Worm (Caenorhabditis elegans) whole organism, L4 larva: Measurements from ENCODE around the gene ptr-13.

Experiments
- D1046.2 ChIP-seq: fragments of 200-800 bp; sonication (Bioruptor generic); IDR thresholded peaks from 2 replicates; pipeline ENCODE4 v1.3.6; 2022; ENCODE audit warnings: missing genetic modification characterization, missing compliant biosample characterization
- F26F4.8 ChIP-seq: fragments of 200-800 bp; sonication (Bioruptor generic); conservative IDR thresholded peaks from 2 replicates; pipeline ENCODE4 v1.3.6; 2022; ENCODE audit warnings: missing genetic modification characterization, missing compliant biosample characterization
- F44E2.7 ChIP-seq: fragments of 200-800 bp; sonication (Bioruptor generic); IDR thresholded peaks from 2 replicates; pipeline ENCODE4 v2.1.2; 2022; ENCODE audit warnings: missing genetic modification characterization, missing compliant biosample characterization
- T20F7.1 ChIP-seq: fragments of 200-800 bp; sonication (Bioruptor generic); optimal IDR thresholded peaks from 2 replicates; lab custom pipeline; 2018; ENCODE audit warnings: mild to moderate bottlenecking, missing genetic modification characterization, missing compliant biosample characterization
- T26A8.4 ChIP-seq: fragments of 200-800 bp; sonication (Bioruptor generic); IDR thresholded peaks from 2 replicates; pipeline ENCODE4 v1.3.6; 2022; ENCODE audit warnings: missing genetic modification characterization, missing compliant biosample characterization
- Y48G9A.11 ChIP-seq: fragments of 200-800 bp; sonication (Bioruptor generic); IDR thresholded peaks from 2 replicates; pipeline ENCODE4 v1.3.6; 2022; ENCODE audit warnings: missing genetic modification reagents, missing genetic modification characterization, missing compliant biosample characterization
- Y75B8A.6 ChIP-seq: fragments of 200-800 bp; sonication (Bioruptor generic); IDR thresholded peaks from 2 replicates; pipeline ENCODE4 v1.3.6; 2022; ENCODE audit warnings: missing genetic modification reagents, missing genetic modification characterization, missing compliant biosample characterization
- aly-2 ChIP-seq: sonication (generic microtip); optimal IDR thresholded peaks from 2 replicates; lab custom pipeline; 2018; ENCODE audit warnings: missing biosample characterization, missing genetic modification characterization
- attf-4 ChIP-seq: sonication (generic microtip); optimal IDR thresholded peaks from 3 replicates; lab custom pipeline; 2017; ENCODE audit warnings: missing biosample characterization, missing genetic modification characterization
- ceh-44 ChIP-seq: fragments of 200-800 bp; sonication (Bioruptor generic); IDR thresholded peaks from 2 replicates; pipeline ENCODE4 v1.3.6; 2022; ENCODE audit warnings: missing genetic modification reagents, missing genetic modification characterization, missing compliant biosample characterization
- daf-16 ChIP-seq, 3 experiments: sonication (generic microtip); optimal IDR thresholded peaks; 2 replicates each; lab custom pipeline; 2016 to 2017; ENCODE audit warnings: missing genetic modification characterization in 3 of 3, missing genetic modification reagents in 3 of 3, mild to moderate bottlenecking in 2 of 3, missing compliant biosample characterization in 2 of 3, missing biosample characterization in 1 of 3, moderate library complexity in 1 of 3
- daf-8 ChIP-seq: fragments of 200-800 bp; sonication (Bioruptor generic); IDR thresholded peaks from 2 replicates; pipeline ENCODE4 v1.3.6; 2022; ENCODE audit warnings: missing genetic modification characterization, missing compliant biosample characterization
- dmd-6 ChIP-seq: fragments of 200-800 bp; sonication (Bioruptor generic); IDR thresholded peaks from 2 replicates; pipeline ENCODE4 v1.3.6; 2022; ENCODE audit warnings: missing genetic modification reagents, missing genetic modification characterization, missing compliant biosample characterization
- egl-43 ChIP-seq: fragments of 200-800 bp; sonication (Bioruptor generic); IDR thresholded peaks from 2 replicates; pipeline ENCODE4 v1.3.6; 2022; ENCODE audit warnings: missing genetic modification reagents, missing genetic modification characterization, missing compliant biosample characterization
- hif-1 ChIP-seq, 2 experiments: sonication (generic microtip); optimal IDR thresholded peaks; 2 replicates each; lab custom pipeline; 2016 to 2017; ENCODE audit warnings: missing compliant biosample characterization in 2 of 2, missing genetic modification characterization in 2 of 2, missing genetic modification reagents in 2 of 2, missing genotype in 2 of 2, mild to moderate bottlenecking in 1 of 2
- hlh-11 ChIP-seq: fragments of 200-800 bp; sonication (Bioruptor generic); optimal IDR thresholded peaks from 2 replicates; lab custom pipeline; 2018; ENCODE audit warnings: mild to moderate bottlenecking, missing genetic modification characterization, missing compliant biosample characterization
- lim-7 ChIP-seq: fragments of 200-800 bp; sonication (Bioruptor generic); IDR thresholded peaks from 2 replicates; pipeline ENCODE4 v1.3.6; 2022; ENCODE audit warnings: missing genetic modification characterization, missing compliant biosample characterization
- lin-13 ChIP-seq: fragments of 150-350 bp; optimal IDR thresholded peaks from 2 replicates; lab custom pipeline; 2014; ENCODE audit warnings: missing biosample characterization, missing genetic modification reagents, missing genetic modification characterization
- lin-15B ChIP-seq: fragments of 150-350 bp; sonication (generic microtip); optimal IDR thresholded peaks from 3 replicates; lab custom pipeline; 2014; ENCODE audit warnings: missing biosample characterization, missing genetic modification characterization
- lin-38 ChIP-seq: fragments of 200-800 bp; sonication (Bioruptor generic); IDR thresholded peaks from 2 replicates; pipeline ENCODE4 v1.3.6; 2022; ENCODE audit warnings: missing genetic modification reagents, missing genetic modification characterization, missing compliant biosample characterization
- lir-3 ChIP-seq: sonication (generic microtip); optimal IDR thresholded peaks from 2 replicates; lab custom pipeline; 2016; ENCODE audit warnings: mild to moderate bottlenecking, missing genetic modification characterization, missing compliant biosample characterization
- lsy-2 ChIP-seq, 2 experiments: fragments of 150-350 bp in 1 of 2; sonication (generic microtip) in 1 of 2; optimal IDR thresholded peaks; 2 replicates each; lab custom pipeline; 2014 to 2017; ENCODE audit warnings: missing biosample characterization in 2 of 2, missing genetic modification characterization in 2 of 2
- madf-9 ChIP-seq: fragments of 200-800 bp; sonication (Bioruptor generic); conservative IDR thresholded peaks from 2 replicates; pipeline ENCODE4 v1.3.6; 2022; ENCODE audit warnings: missing genetic modification reagents, missing genetic modification characterization, missing compliant biosample characterization
- mdt-29 ChIP-seq: fragments of 200-800 bp; sonication (Bioruptor generic); IDR thresholded peaks from 2 replicates; pipeline ENCODE4 v1.3.6; 2022; ENCODE audit warnings: missing genetic modification reagents, missing genetic modification characterization, missing compliant biosample characterization
- mep-1 ChIP-seq: fragments of 150-350 bp; sonication (generic microtip); optimal IDR thresholded peaks from 3 replicates; lab custom pipeline; 2014; ENCODE audit warnings: missing biosample characterization, missing genetic modification characterization
- nhr-10 ChIP-seq: fragments of 150-350 bp; optimal IDR thresholded peaks from 2 replicates; lab custom pipeline; 2014; ENCODE audit warnings: missing biosample characterization, missing genetic modification characterization
- nhr-237 ChIP-seq: sonication (generic microtip); optimal IDR thresholded peaks from 2 replicates; lab custom pipeline; 2017; ENCODE audit warnings: missing biosample characterization, missing genetic modification characterization
- nhr-41 ChIP-seq: fragments of 200-800 bp; sonication (Bioruptor generic); IDR thresholded peaks from 2 replicates; pipeline ENCODE4 v1.3.6; 2022; ENCODE audit warnings: missing genetic modification reagents, missing genetic modification characterization, missing compliant biosample characterization
- nhr-48 ChIP-seq: sonication (generic microtip); optimal IDR thresholded peaks from 2 replicates; lab custom pipeline; 2016; ENCODE audit warnings: mild to moderate bottlenecking, missing genetic modification characterization, missing compliant biosample characterization
- pha-4 ChIP-seq, 2 experiments: fragments of 150-350 bp in 1 of 2; fragments of 200-800 bp in 1 of 2; sonication (Bioruptor generic) in 1 of 2; IDR thresholded peaks in 1 of 2; optimal IDR thresholded peaks in 1 of 2; 2 replicates each; pipeline versions ENCODE4 v1.3.6 to Lab custom; 2014 to 2022; ENCODE audit warnings: missing genetic modification characterization in 2 of 2, missing genetic modification reagents in 2 of 2, missing biosample characterization in 1 of 2, missing compliant biosample characterization in 1 of 2
- php-3 ChIP-seq: fragments of 200-800 bp; sonication (Bioruptor generic); IDR thresholded peaks from 2 replicates; pipeline ENCODE4 v1.3.6; 2022; ENCODE audit warnings: missing genetic modification reagents, missing genetic modification characterization, missing compliant biosample characterization
- saeg-2 ChIP-seq: fragments of 200-800 bp; sonication (Bioruptor generic); IDR thresholded peaks from 2 replicates; pipeline ENCODE4 v1.3.6; 2022; ENCODE audit warnings: missing genetic modification reagents, missing genetic modification characterization, missing compliant biosample characterization
- sdz-12 ChIP-seq: fragments of 200-800 bp; sonication (Bioruptor generic); optimal IDR thresholded peaks from 2 replicates; lab custom pipeline; 2018; ENCODE audit warnings: mild to moderate bottlenecking, missing genetic modification characterization, missing compliant biosample characterization
- set-16 ChIP-seq: fragments of 200-800 bp; sonication (Bioruptor generic); IDR thresholded peaks from 2 replicates; pipeline ENCODE4 v1.3.6; 2022; ENCODE audit warnings: missing genetic modification reagents, missing genetic modification characterization, missing compliant biosample characterization
- skn-1 ChIP-seq: fragments of 150-350 bp; optimal IDR thresholded peaks from 2 replicates; lab custom pipeline; 2014; ENCODE audit warnings: missing biosample characterization, missing genetic modification characterization
- snpc-4 ChIP-seq: fragments of 150-350 bp; optimal IDR thresholded peaks from 2 replicates; lab custom pipeline; 2014; ENCODE audit warnings: missing biosample characterization, missing genetic modification characterization
- tag-97 ChIP-seq: fragments of 200-800 bp; sonication (Bioruptor generic); IDR thresholded peaks from 2 replicates; pipeline ENCODE4 v1.3.6; 2022; ENCODE audit warnings: missing genetic modification characterization, missing compliant biosample characterization
- unc-130 ChIP-seq: sonication (generic microtip); optimal IDR thresholded peaks from 2 replicates; lab custom pipeline; 2016; ENCODE audit warnings: missing genetic modification reagents, missing genetic modification characterization, missing compliant biosample characterization
- unc-39 ChIP-seq: sonication (generic microtip); optimal IDR thresholded peaks from 2 replicates; lab custom pipeline; 2017; ENCODE audit warnings: missing biosample characterization, missing genetic modification characterization
- unc-62 ChIP-seq, 3 experiments: fragments of 150-350 bp in 1 of 3; sonication (generic microtip); optimal IDR thresholded peaks in 2 of 3; peaks in 1 of 3; 1 replicate in 1 of 3; 2 replicates in 2 of 3; lab custom pipeline; 2014 to 2017; ENCODE audit warnings: missing biosample characterization in 3 of 3, missing genetic modification characterization in 3 of 3, missing genetic modification reagents in 3 of 3, missing genotype in 1 of 3
- vab-7 ChIP-seq: fragments of 200-800 bp; sonication (Bioruptor generic); IDR thresholded peaks from 2 replicates; pipeline ENCODE4 v1.3.6; 2022; ENCODE audit warnings: missing genetic modification reagents, missing genetic modification characterization, missing compliant biosample characterization
- zfp-3 ChIP-seq: fragments of 200-800 bp; sonication (Bioruptor generic); conservative IDR thresholded peaks from 2 replicates; pipeline ENCODE4 v1.3.6; 2022; ENCODE audit warnings: missing genetic modification reagents, missing genetic modification characterization, missing compliant biosample characterization
- zip-11 ChIP-seq: fragments of 200-800 bp; sonication (Bioruptor generic); IDR thresholded peaks from 2 replicates; pipeline ENCODE4 v1.3.6; 2022; ENCODE audit warnings: missing genetic modification characterization, missing compliant biosample characterization
- zip-2 ChIP-seq: fragments of 150-350 bp; optimal IDR thresholded peaks from 2 replicates; lab custom pipeline; 2014; ENCODE audit warnings: missing biosample characterization, missing genetic modification characterization

Gene ptr-13

ce11 chrII:11150976-11151375 lies 11.3 kb downstream of the ptr-13 start (continued):
- TF ChIP-seq dmd-6 (GFP tag; lab: Robert Waterston, UW) (peak; percentile 84), T20F7.1 (GFP tag; lab: Kevin White, UChicago) (peak; percentile 21), lin-15B (tag; lab: Kevin White, UChicago) (no peak), F44E2.7 (no peak), zip-11 (GFP tag; lab: Robert Waterston, UW) (no peak), lin-13 (GFP tag; lab: Kevin White, UChicago) (no peak), attf-4 (tag; lab: Kevin White, UChicago) (no peak), aly-2 (tag; lab: Kevin White, UChicago) (no peak), egl-43 (GFP tag; lab: Robert Waterston, UW) (no peak), nhr-237 (tag; lab: Kevin White, UChicago) (no peak), hlh-11 (peak; percentile 87), unc-130 (GFP tag; lab: Kevin White, UChicago) (no peak), zfp-3 (GFP tag; lab: Robert Waterston, UW) (no peak), F26F4.8 (GFP tag; lab: Robert Waterston, UW) (no peak), saeg-2 (GFP tag; lab: Robert Waterston, UW) (no peak), mdt-29 (GFP tag; lab: Robert Waterston, UW) (peak; percentile 87), zip-2 (tag; lab: Kevin White, UChicago) (no peak), madf-9 (GFP tag; lab: Robert Waterston, UW) (no peak), tag-97 (GFP tag; lab: Robert Waterston, UW) (no peak), lsy-2 (tag; optimal IDR thresholded peaks at IDR 0.05; lab: Kevin White, UChicago) (peak in 1 of 2 experiments; percentile 47), hif-1 (tag; optimal IDR thresholded peaks at IDR 0.05; lab: Kevin White, UChicago) (no peak), sdz-12 (GFP tag; lab: Kevin White, UChicago) (no peak), T26A8.4 (GFP tag; lab: Robert Waterston, UW) (0 out of 2 replicates have a peak, but pooled peaks have one; percentile 49), ceh-44 (no peak)

ce11 chrII:11149866-11150685 lies 12.2 kb downstream of the ptr-13 start:
- no peak for TF ChIP-seq Y48G9A.11 (GFP tag; lab: Robert Waterston, UW)
- TF ChIP-seq ceh-44, result no peak
- TF ChIP-seq nhr-41 (GFP tag; lab: Robert Waterston, UW), result peak; percentile 57
- TF ChIP-seq snpc-4 (tag; lab: Kevin White, UChicago), result no peak
- TF ChIP-seq mdt-29 (GFP tag; lab: Robert Waterston, UW), result 0 out of 2 replicates have a peak, but pooled peaks have one; percentile 11
- TF ChIP-seq D1046.2, result 0 out of 2 replicates have a peak, but pooled peaks have one; percentile 28
- TF ChIP-seq mep-1 (tag; lab: Kevin White, UChicago), result peak; percentile 79
- peak; percentile 86 for TF ChIP-seq php-3
- TF ChIP-seq hlh-11, result peak; percentile 66
- no peak for TF ChIP-seq tag-97 (GFP tag; lab: Robert Waterston, UW)
- peak; percentile 73 for TF ChIP-seq lin-38 (GFP tag; lab: Robert Waterston, UW)
- peak; percentile 23; the same call in 1 of the 2 replicates for TF ChIP-seq Y75B8A.6 (GFP tag; lab: Robert Waterston, UW)
- TF ChIP-seq vab-7 (GFP tag; lab: Robert Waterston, UW), result no peak
- TF ChIP-seq unc-62 (GFP tag; optimal IDR thresholded peaks at IDR 0.05 in 1 of 2; lab: Kevin White, UChicago), result peak; percentile 24 to 87
- no peak for TF ChIP-seq unc-62 (tag; optimal IDR thresholded peaks at IDR 0.05; lab: Kevin White, UChicago)
- no peak for TF ChIP-seq skn-1 (tag; lab: Kevin White, UChicago)
- TF ChIP-seq nhr-48 (tag; lab: Kevin White, UChicago), result peak; percentile 73
- no peak; the same call in 1 of the 2 replicates for TF ChIP-seq pha-4 (GFP tag; IDR thresholded peaks at IDR 0.05; lab: Robert Waterston, UW)
- TF ChIP-seq pha-4 (tag; optimal IDR thresholded peaks at IDR 0.05; lab: Kevin White, UChicago), result no peak
- no peak for TF ChIP-seq lir-3
- peak in 1 of 2 experiments; percentile 15 for TF ChIP-seq lsy-2 (tag; optimal IDR thresholded peaks at IDR 0.05; lab: Kevin White, UChicago)
- peak; percentile 71 for TF ChIP-seq nhr-10 (tag; lab: Kevin White, UChicago)
- peak; percentile 75 for TF ChIP-seq egl-43 (GFP tag; lab: Robert Waterston, UW)
- peak; percentile 7 for TF ChIP-seq zip-2 (tag; lab: Kevin White, UChicago)
- TF ChIP-seq madf-9 (GFP tag; lab: Robert Waterston, UW), result peak; percentile 56; the same call in 1 of the 2 replicates
- peak; percentile 80 for TF ChIP-seq saeg-2 (GFP tag; lab: Robert Waterston, UW)
- TF ChIP-seq daf-8 (GFP tag; lab: Robert Waterston, UW), result 0 out of 2 replicates have a peak, but pooled peaks have one; percentile 65
- TF ChIP-seq set-16 (GFP tag; lab: Robert Waterston, UW), result no peak
- no peak for TF ChIP-seq lim-7
- peak in 1 of 2 experiments; percentile 76 for TF ChIP-seq daf-16 (GFP tag; optimal IDR thresholded peaks at IDR 0.05; lab: Kevin White, UChicago)
- peak; percentile 63 for TF ChIP-seq daf-16 (tag; optimal IDR thresholded peaks at IDR 0.05; lab: Kevin White, UChicago)
- TF ChIP-seq unc-39 (tag; lab: Kevin White, UChicago), result no peak
